Worm (Caenorhabditis elegans) whole organism, midembryonic: ENCODE measurements around the gene rgs-10.

Experiments used
- T22C8.4 ChIP-seq: fragments of 200-800 bp; sonication (Bioruptor generic); IDR thresholded peaks from 2 replicates; pipeline ENCODE4 v1.3.6; 2022; ENCODE audit warnings: missing genetic modification characterization, missing compliant biosample characterization
- med-1 ChIP-seq: sonication (generic microtip); optimal IDR thresholded peaks from 2 replicates; lab custom pipeline; 2017; ENCODE audit warnings: missing genetic modification characterization, mild to moderate bottlenecking, missing compliant biosample characterization, antibody characterized with exemption, missing genetic modification reagents; ENCODE audit not compliant: insufficient read depth
- ztf-29 ChIP-seq: fragments of 200-800 bp; sonication (Bioruptor generic); IDR thresholded peaks from 2 replicates; pipeline ENCODE4 v1.3.6; 2022; ENCODE audit warnings: missing genetic modification reagents, missing genetic modification characterization, missing compliant biosample characterization

DNA sequence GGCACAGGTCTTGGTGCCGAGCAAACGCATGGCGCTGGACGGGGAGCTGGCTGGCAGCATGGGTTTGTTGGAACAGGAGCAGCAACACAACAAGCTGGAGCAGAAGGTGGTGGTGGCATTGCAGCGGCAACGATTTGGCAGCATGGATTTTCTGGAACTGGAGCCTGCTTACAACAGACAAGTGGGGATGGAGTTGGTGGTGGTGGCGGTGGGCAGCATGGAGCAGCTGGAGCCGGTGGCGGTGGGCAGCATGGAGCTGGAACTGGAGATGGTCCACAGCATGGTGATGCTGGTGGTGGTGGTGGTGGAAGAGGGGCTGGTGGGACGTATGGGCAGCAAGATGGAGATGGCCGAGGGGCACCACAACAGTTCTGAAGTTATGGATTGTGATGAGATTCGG, 1.7 kb upstream of the rgs-10 start:
- TF ChIP-seq med-1 (no peak), ztf-29 (GFP tag; lab: Robert Waterston, UW) (no peak), T22C8.4 (GFP tag; lab: Robert Waterston, UW) (no peak)
